Fruit fly (Drosophila melanogaster): ENCODE data around the gene TotB.

Gene TotB

DNA sequence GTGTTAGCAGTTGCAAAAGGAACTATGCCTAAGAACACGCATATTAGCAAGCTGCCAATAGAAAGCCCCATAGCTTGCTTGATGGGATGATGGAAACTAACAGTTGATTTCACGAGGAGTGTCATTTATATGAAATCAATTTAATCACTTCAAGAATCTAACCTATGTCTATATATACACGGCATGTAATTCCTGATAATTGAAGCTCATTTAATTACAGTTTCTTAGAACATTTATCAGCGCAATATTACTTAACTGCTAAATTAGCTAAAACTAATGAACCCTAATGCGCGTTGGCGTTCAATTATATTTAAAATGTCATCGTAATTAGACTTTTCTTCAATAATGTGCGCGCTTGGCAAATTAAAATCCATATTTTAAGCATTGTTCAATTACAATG lies 31.7 kb downstream of the TotB start, which contains the start of gene TotX:
Gene TotX, minus strand, starts transcription at position 101 of the 400 bp plus-strand sequence.
- TF ChIP-seq Dfd (GFP tag; optimal IDR thresholded peaks at IDR 0.05) (no peak), psq (GFP tag; optimal IDR thresholded peaks at IDR 0.05) (no peak), sv (GFP tag; optimal IDR thresholded peaks at IDR 0.05) (no peak), Hr83 (GFP tag; optimal IDR thresholded peaks at IDR 0.05; ENCODE audit: poor library complexity, severe bottlenecking) (no peak), lola (GFP tag; optimal IDR thresholded peaks at IDR 0.05) (no peak), N (GFP tag; optimal IDR thresholded peaks at IDR 0.05) (no peak), Dif (GFP tag; optimal IDR thresholded peaks at IDR 0.05; ENCODE audit: partially characterized antibody) (no peak), br (GFP tag; optimal IDR thresholded peaks at IDR 0.05) (no peak), Hnf4 (GFP tag; optimal IDR thresholded peaks at IDR 0.05) (no peak), Mio (GFP tag; optimal IDR thresholded peaks at IDR 0.05) (no peak), Myc (optimal IDR thresholded peaks at IDR 0.05) (no peak), OdsH (GFP tag; optimal IDR thresholded peaks at IDR 0.05) (no peak), dsf (GFP tag; optimal IDR thresholded peaks at IDR 0.05; ENCODE audit: borderline replicate concordance) (no peak), dmrt93B (GFP tag; optimal IDR thresholded peaks at IDR 0.05) (no peak), foxo (GFP tag; optimal IDR thresholded peaks at IDR 0.05) (no peak), usp (GFP tag; optimal IDR thresholded peaks at IDR 0.05) (no peak), h (GFP tag; optimal IDR thresholded peaks at IDR 0.05) (no peak), brk (GFP tag; optimal IDR thresholded peaks at IDR 0.05) (no peak), jim (GFP tag; optimal IDR thresholded peaks at IDR 0.05) (no peak), fru (GFP tag; optimal IDR thresholded peaks at IDR 0.05) (no peak)

DNA sequence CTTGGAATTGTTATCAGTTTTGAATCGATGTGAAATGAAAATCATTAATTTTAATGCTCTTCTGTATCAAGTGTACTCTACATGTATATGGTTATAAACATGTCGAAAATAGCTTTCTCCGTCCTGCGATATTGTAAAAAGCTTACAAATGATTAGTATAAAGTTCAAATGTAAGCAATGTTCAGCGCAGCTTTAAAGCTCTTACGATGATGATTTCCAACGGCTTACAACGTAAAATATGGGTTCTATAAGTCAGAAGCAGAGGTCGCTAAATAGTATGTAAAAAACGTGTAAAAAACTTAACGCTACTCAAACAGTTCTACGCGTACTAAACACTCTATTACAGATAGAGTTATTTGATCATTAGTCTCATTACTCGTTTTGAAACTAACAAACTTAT lies 34.9 kb downstream of the TotB start:
- TF ChIP-seq foxo (GFP tag; optimal IDR thresholded peaks at IDR 0.05), result no peak
- TF ChIP-seq sage (GFP tag; optimal IDR thresholded peaks at IDR 0.05), result no peak

DNA sequence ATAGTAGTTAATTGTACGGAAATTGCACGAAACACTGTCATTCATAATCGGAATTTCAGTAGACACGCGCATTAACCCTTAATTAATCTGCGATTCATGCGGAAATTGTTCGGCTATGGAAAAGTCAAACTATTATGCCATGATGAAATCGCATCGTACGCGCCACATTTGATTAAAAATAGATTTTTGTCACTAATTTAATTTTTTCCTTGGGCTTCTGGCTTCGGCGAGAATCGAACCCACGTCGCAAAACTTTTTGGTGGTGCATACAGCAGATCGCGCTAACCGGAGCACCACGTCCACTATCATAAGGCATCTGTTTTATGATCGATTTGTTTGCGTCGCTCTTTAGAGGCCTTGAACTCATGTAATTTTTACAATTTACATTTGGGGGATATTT lies 39.0 kb downstream of the TotB start:
- TF ChIP-seq Hr78 (GFP tag; optimal IDR thresholded peaks at IDR 0.05) (no peak), sv (GFP tag; optimal IDR thresholded peaks at IDR 0.05) (no peak), h (GFP tag; optimal IDR thresholded peaks at IDR 0.05) (no peak), Abd-B (GFP tag; optimal IDR thresholded peaks at IDR 0.05) (no peak), Sp1 (GFP tag; optimal IDR thresholded peaks at IDR 0.05) (no peak), N (GFP tag; optimal IDR thresholded peaks at IDR 0.05) (no peak), Hnf4 (GFP tag; optimal IDR thresholded peaks at IDR 0.05) (no peak), HLH106 (tag; optimal IDR thresholded peaks at IDR 0.05) (no peak)

DNA sequence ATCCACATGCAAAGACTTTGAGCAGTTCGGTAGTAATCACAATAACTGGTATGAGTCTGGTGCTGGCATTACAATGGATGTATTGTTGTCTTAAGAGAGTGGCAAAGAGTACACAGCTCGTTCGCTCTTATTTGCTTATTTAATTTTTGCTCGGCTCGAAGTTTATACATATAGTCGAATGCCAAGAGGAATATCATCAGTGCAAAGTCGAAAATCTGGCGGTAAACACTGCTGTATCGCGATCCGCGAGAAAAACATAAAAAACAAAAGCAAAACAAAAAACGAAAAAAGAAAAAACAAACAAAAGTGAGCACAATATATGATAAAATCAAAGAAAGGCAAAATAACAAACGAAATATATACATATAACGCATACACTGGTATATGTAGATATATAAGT lies 40.4 kb downstream of the TotB start, which contains the start of gene hdly:
Gene hdly, plus strand, starts transcription at position 194 of the 400 bp plus-strand sequence.
- peak; percentile 64 for TF ChIP-seq br (GFP tag; optimal IDR thresholded peaks at IDR 0.05)
- TF ChIP-seq CG9705 (GFP tag; optimal IDR thresholded peaks at IDR 0.05), result peak; percentile 79
- TF ChIP-seq fru (GFP tag; optimal IDR thresholded peaks at IDR 0.05), result peak; percentile 75
- peak; percentile 63 for TF ChIP-seq psq (GFP tag; optimal IDR thresholded peaks at IDR 0.05)
- TF ChIP-seq Hnf4 (GFP tag; optimal IDR thresholded peaks at IDR 0.05), result peak; percentile 97
- peak; percentile 91 for TF ChIP-seq jim (GFP tag; optimal IDR thresholded peaks at IDR 0.05)
- TF ChIP-seq Hr83 (GFP tag; optimal IDR thresholded peaks at IDR 0.05; ENCODE audit: poor library complexity, severe bottlenecking), result peak; percentile 85
- no peak for TF ChIP-seq Mio (GFP tag; optimal IDR thresholded peaks at IDR 0.05)
- TF ChIP-seq dsf (GFP tag; optimal IDR thresholded peaks at IDR 0.05; ENCODE audit: borderline replicate concordance), result peak; percentile 45
- TF ChIP-seq sage (GFP tag; optimal IDR thresholded peaks at IDR 0.05), result peak; percentile 86
- no peak for TF ChIP-seq GATAd (GFP tag; optimal IDR thresholded peaks at IDR 0.05)
- peak; percentile 66 for TF ChIP-seq Jra (GFP tag; optimal IDR thresholded peaks at IDR 0.05)
- peak; percentile 53 for TF ChIP-seq CG32264 (GFP tag; optimal IDR thresholded peaks at IDR 0.05)
- peak; percentile 89 for TF ChIP-seq Rel (GFP tag; optimal IDR thresholded peaks at IDR 0.05)
- TF ChIP-seq Rel (tag; optimal IDR thresholded peaks at IDR 0.05), result peak; percentile 75
- TF ChIP-seq sv (GFP tag; optimal IDR thresholded peaks at IDR 0.05), result no peak
- peak; percentile 98 for TF ChIP-seq Sp1 (GFP tag; optimal IDR thresholded peaks at IDR 0.05)
- peak; percentile 5 for TF ChIP-seq woc (GFP tag; optimal IDR thresholded peaks at IDR 0.05)
- TF ChIP-seq OdsH (GFP tag; optimal IDR thresholded peaks at IDR 0.05), result peak; percentile 48
- no peak for TF ChIP-seq Abd-B (GFP tag; optimal IDR thresholded peaks at IDR 0.05)
- TF ChIP-seq Dif (GFP tag; optimal IDR thresholded peaks at IDR 0.05; ENCODE audit: partially characterized antibody), result no peak
- TF ChIP-seq N (GFP tag; optimal IDR thresholded peaks at IDR 0.05), result no peak
- TF ChIP-seq HLH106 (tag; optimal IDR thresholded peaks at IDR 0.05), result peak; percentile 72
- no peak for TF ChIP-seq Vsx2 (GFP tag; optimal IDR thresholded peaks at IDR 0.05; ENCODE audit: partially characterized antibody)
- TF ChIP-seq lola (GFP tag; optimal IDR thresholded peaks at IDR 0.05), result no peak
- no peak for TF ChIP-seq Myc (optimal IDR thresholded peaks at IDR 0.05)
- TF ChIP-seq h (GFP tag; optimal IDR thresholded peaks at IDR 0.05), result peak; percentile 64
- no peak for TF ChIP-seq pan (optimal IDR thresholded peaks at IDR 0.05)
- TF ChIP-seq CrebA (GFP tag; optimal IDR thresholded peaks at IDR 0.05; ENCODE audit: borderline replicate concordance), result peak; percentile 94
- TF ChIP-seq ey (GFP tag; optimal IDR thresholded peaks at IDR 0.05), result no peak
- TF ChIP-seq tai (GFP tag; optimal IDR thresholded peaks at IDR 0.05), result peak; percentile 3
- no peak for TF ChIP-seq Dfd (GFP tag; optimal IDR thresholded peaks at IDR 0.05)
- TF ChIP-seq rgr (GFP tag; optimal IDR thresholded peaks at IDR 0.05), result peak; percentile 70
- TF ChIP-seq Hr78 (GFP tag; optimal IDR thresholded peaks at IDR 0.05), result no peak
- no peak for TF ChIP-seq usp (GFP tag; optimal IDR thresholded peaks at IDR 0.05)
- TF ChIP-seq dmrt93B (GFP tag; optimal IDR thresholded peaks at IDR 0.05), result peak; percentile 59
- peak; percentile 1 to 48 for TF ChIP-seq foxo (GFP tag; optimal IDR thresholded peaks at IDR 0.05)
- peak; percentile 77 for TF ChIP-seq brk (GFP tag; optimal IDR thresholded peaks at IDR 0.05)
- TF ChIP-seq dl (GFP tag; optimal IDR thresholded peaks at IDR 0.05; ENCODE audit: insufficient read depth in 1 of 2, partially characterized antibody in 2 of 2), result peak in 1 of 2 experiments; percentile 62
